Worm (Caenorhabditis elegans) whole organism, L4 larva: ENCODE data around the gene F07F6.2.

Source experiments
- D1046.2 ChIP-seq: fragments of 200-800 bp; sonication (Bioruptor generic); IDR thresholded peaks from 2 replicates; pipeline ENCODE4 v1.3.6; 2022; ENCODE audit warnings: missing genetic modification characterization, missing compliant biosample characterization
- F10B5.3 ChIP-seq: sonication (generic microtip); optimal IDR thresholded peaks from 2 replicates; lab custom pipeline; 2016; ENCODE audit warnings: mild to moderate bottlenecking, missing genetic modification characterization, missing compliant biosample characterization
- F37D6.2 ChIP-seq: sonication (generic microtip); optimal IDR thresholded peaks from 2 replicates; lab custom pipeline; 2016; ENCODE audit warnings: mild to moderate bottlenecking, missing genetic modification characterization, missing compliant biosample characterization
- F49E8.2 ChIP-seq: sonication (generic microtip); optimal IDR thresholded peaks from 2 replicates; lab custom pipeline; 2016; ENCODE audit warnings: missing compliant biosample characterization, mild to moderate bottlenecking, missing genetic modification characterization, borderline replicate concordance
- T20F7.1 ChIP-seq: fragments of 200-800 bp; sonication (Bioruptor generic); optimal IDR thresholded peaks from 2 replicates; lab custom pipeline; 2018; ENCODE audit warnings: mild to moderate bottlenecking, missing genetic modification characterization, missing compliant biosample characterization
- Y105C5A.15 ChIP-seq: fragments of 200-800 bp; sonication (Bioruptor generic); IDR thresholded peaks from 2 replicates; pipeline ENCODE4 v1.3.6; 2022; ENCODE audit warnings: missing genetic modification characterization, missing compliant biosample characterization
- Y48G9A.11 ChIP-seq: fragments of 200-800 bp; sonication (Bioruptor generic); IDR thresholded peaks from 2 replicates; pipeline ENCODE4 v1.3.6; 2022; ENCODE audit warnings: missing genetic modification reagents, missing genetic modification characterization, missing compliant biosample characterization
- Y75B8A.6 ChIP-seq: fragments of 200-800 bp; sonication (Bioruptor generic); IDR thresholded peaks from 2 replicates; pipeline ENCODE4 v1.3.6; 2022; ENCODE audit warnings: missing genetic modification reagents, missing genetic modification characterization, missing compliant biosample characterization
- aha-1 ChIP-seq: fragments of 150-350 bp; peaks from one replicate; lab custom pipeline; 2014; ENCODE audit warnings: missing biosample characterization, missing genetic modification characterization
- ama-1 ChIP-seq: fragments of 150-350 bp; optimal IDR thresholded peaks from 2 replicates; lab custom pipeline; 2014; ENCODE audit warnings: inconsistent platforms, mixed read lengths
- attf-4 ChIP-seq: sonication (generic microtip); optimal IDR thresholded peaks from 3 replicates; lab custom pipeline; 2017; ENCODE audit warnings: missing biosample characterization, missing genetic modification characterization
- ceh-32 ChIP-seq: sonication (generic microtip); optimal IDR thresholded peaks from 2 replicates; lab custom pipeline; 2016; ENCODE audit warnings: mild to moderate bottlenecking, missing genetic modification characterization, missing compliant biosample characterization; ENCODE audit not compliant: poor library complexity
- ceh-62 ChIP-seq: sonication (generic microtip); optimal IDR thresholded peaks from 2 replicates; lab custom pipeline; 2017; ENCODE audit warnings: missing biosample characterization, missing genetic modification characterization
- daf-16 ChIP-seq, 3 experiments: sonication (generic microtip); optimal IDR thresholded peaks; 2 replicates each; lab custom pipeline; 2016 to 2017; ENCODE audit warnings: missing genetic modification characterization in 3 of 3, missing genetic modification reagents in 3 of 3, mild to moderate bottlenecking in 2 of 3, missing compliant biosample characterization in 2 of 3, missing biosample characterization in 1 of 3, moderate library complexity in 1 of 3
- dmd-6 ChIP-seq: fragments of 200-800 bp; sonication (Bioruptor generic); IDR thresholded peaks from 2 replicates; pipeline ENCODE4 v1.3.6; 2022; ENCODE audit warnings: missing genetic modification reagents, missing genetic modification characterization, missing compliant biosample characterization
- dmd-9 ChIP-seq: fragments of 200-800 bp; sonication (Bioruptor generic); IDR thresholded peaks from 2 replicates; pipeline ENCODE4 v1.3.6; 2022; ENCODE audit warnings: missing genetic modification reagents, missing genetic modification characterization, missing compliant biosample characterization
- dpl-1 ChIP-seq: fragments of 150-350 bp; optimal IDR thresholded peaks from 2 replicates; lab custom pipeline; 2014; ENCODE audit warnings: missing biosample characterization, missing genetic modification reagents, missing genetic modification characterization
- dve-1 ChIP-seq: sonication (generic microtip); optimal IDR thresholded peaks from 2 replicates; lab custom pipeline; 2017; ENCODE audit warnings: antibody characterized with exemption, mild to moderate bottlenecking, missing genetic modification characterization, missing compliant biosample characterization; ENCODE audit not compliant: insufficient read depth
- hlh-30 ChIP-seq: sonication (generic microtip); optimal IDR thresholded peaks from 2 replicates; lab custom pipeline; 2017; ENCODE audit warnings: antibody characterized with exemption, mild to moderate bottlenecking, missing genetic modification characterization, missing compliant biosample characterization; ENCODE audit not compliant: insufficient read depth
- lim-7 ChIP-seq: fragments of 200-800 bp; sonication (Bioruptor generic); IDR thresholded peaks from 2 replicates; pipeline ENCODE4 v1.3.6; 2022; ENCODE audit warnings: missing genetic modification characterization, missing compliant biosample characterization
- lin-15B ChIP-seq: fragments of 150-350 bp; sonication (generic microtip); optimal IDR thresholded peaks from 3 replicates; lab custom pipeline; 2014; ENCODE audit warnings: missing biosample characterization, missing genetic modification characterization
- lin-38 ChIP-seq: fragments of 200-800 bp; sonication (Bioruptor generic); IDR thresholded peaks from 2 replicates; pipeline ENCODE4 v1.3.6; 2022; ENCODE audit warnings: missing genetic modification reagents, missing genetic modification characterization, missing compliant biosample characterization
- lir-3 ChIP-seq: sonication (generic microtip); optimal IDR thresholded peaks from 2 replicates; lab custom pipeline; 2016; ENCODE audit warnings: mild to moderate bottlenecking, missing genetic modification characterization, missing compliant biosample characterization
- lsy-2 ChIP-seq, 2 experiments: fragments of 150-350 bp in 1 of 2; sonication (generic microtip) in 1 of 2; optimal IDR thresholded peaks; 2 replicates each; lab custom pipeline; 2014 to 2017; ENCODE audit warnings: missing biosample characterization in 2 of 2, missing genetic modification characterization in 2 of 2
- madf-9 ChIP-seq: fragments of 200-800 bp; sonication (Bioruptor generic); conservative IDR thresholded peaks from 2 replicates; pipeline ENCODE4 v1.3.6; 2022; ENCODE audit warnings: missing genetic modification reagents, missing genetic modification characterization, missing compliant biosample characterization
- mdl-1 ChIP-seq, 2 experiments: fragments of 150-350 bp in 1 of 2; sonication (generic microtip) in 1 of 2; optimal IDR thresholded peaks; 2 replicates each; lab custom pipeline; 2014 to 2017; ENCODE audit warnings: missing biosample characterization in 2 of 2, missing genetic modification characterization in 2 of 2
- mep-1 ChIP-seq: fragments of 150-350 bp; sonication (generic microtip); optimal IDR thresholded peaks from 3 replicates; lab custom pipeline; 2014; ENCODE audit warnings: missing biosample characterization, missing genetic modification characterization
- mxl-3 ChIP-seq: fragments of 200-800 bp; sonication (Bioruptor generic); optimal IDR thresholded peaks from 2 replicates; lab custom pipeline; 2018; ENCODE audit warnings: mild to moderate bottlenecking, missing genetic modification characterization, missing compliant biosample characterization
- nhr-25 ChIP-seq: sonication (generic microtip); optimal IDR thresholded peaks from 2 replicates; lab custom pipeline; 2017; ENCODE audit warnings: missing genetic modification characterization, mild to moderate bottlenecking, missing compliant biosample characterization, antibody characterized with exemption, moderate library complexity, borderline replicate concordance; ENCODE audit not compliant: insufficient read depth
- nhr-42 ChIP-seq: fragments of 200-800 bp; sonication (Bioruptor generic); IDR thresholded peaks from 2 replicates; pipeline ENCODE4 v1.3.6; 2022; ENCODE audit warnings: missing genetic modification characterization, missing compliant biosample characterization
- nhr-48 ChIP-seq: sonication (generic microtip); optimal IDR thresholded peaks from 2 replicates; lab custom pipeline; 2016; ENCODE audit warnings: mild to moderate bottlenecking, missing genetic modification characterization, missing compliant biosample characterization
- nhr-6 ChIP-seq: fragments of 150-350 bp; optimal IDR thresholded peaks from 2 replicates; lab custom pipeline; 2014; ENCODE audit warnings: missing biosample characterization, missing genetic modification characterization
- nhr-76 ChIP-seq: fragments of 150-350 bp; optimal IDR thresholded peaks from 2 replicates; lab custom pipeline; 2014; ENCODE audit warnings: missing biosample characterization, missing genetic modification characterization
- pha-4 ChIP-seq, 2 experiments: fragments of 150-350 bp in 1 of 2; fragments of 200-800 bp in 1 of 2; sonication (Bioruptor generic) in 1 of 2; IDR thresholded peaks in 1 of 2; optimal IDR thresholded peaks in 1 of 2; 2 replicates each; pipeline versions ENCODE4 v1.3.6 to Lab custom; 2014 to 2022; ENCODE audit warnings: missing genetic modification characterization in 2 of 2, missing genetic modification reagents in 2 of 2, missing biosample characterization in 1 of 2, missing compliant biosample characterization in 1 of 2
- skn-1 ChIP-seq: fragments of 150-350 bp; optimal IDR thresholded peaks from 2 replicates; lab custom pipeline; 2014; ENCODE audit warnings: missing biosample characterization, missing genetic modification characterization
- tra-1 ChIP-seq: fragments of 200-800 bp; sonication (Bioruptor generic); IDR thresholded peaks from 2 replicates; pipeline ENCODE4 v1.3.6; 2022; ENCODE audit warnings: missing genetic modification reagents, missing genetic modification characterization, missing compliant biosample characterization
- unc-130 ChIP-seq: sonication (generic microtip); optimal IDR thresholded peaks from 2 replicates; lab custom pipeline; 2016; ENCODE audit warnings: missing genetic modification reagents, missing genetic modification characterization, missing compliant biosample characterization
- unc-62 ChIP-seq, 3 experiments: fragments of 150-350 bp in 1 of 3; sonication (generic microtip); optimal IDR thresholded peaks in 2 of 3; peaks in 1 of 3; 1 replicate in 1 of 3; 2 replicates in 2 of 3; lab custom pipeline; 2014 to 2017; ENCODE audit warnings: missing biosample characterization in 3 of 3, missing genetic modification characterization in 3 of 3, missing genetic modification reagents in 3 of 3, missing genotype in 1 of 3
- vab-7 ChIP-seq: fragments of 200-800 bp; sonication (Bioruptor generic); IDR thresholded peaks from 2 replicates; pipeline ENCODE4 v1.3.6; 2022; ENCODE audit warnings: missing genetic modification reagents, missing genetic modification characterization, missing compliant biosample characterization
- zfp-3 ChIP-seq: fragments of 200-800 bp; sonication (Bioruptor generic); conservative IDR thresholded peaks from 2 replicates; pipeline ENCODE4 v1.3.6; 2022; ENCODE audit warnings: missing genetic modification reagents, missing genetic modification characterization, missing compliant biosample characterization
- ztf-7 ChIP-seq: fragments of 150-350 bp; optimal IDR thresholded peaks from 2 replicates; lab custom pipeline; 2014; ENCODE audit warnings: missing biosample characterization, missing genetic modification characterization

F07F6.2 gene

ce11 chrII:5420947-5421614 lies 8.9 kb upstream of the F07F6.2 start, which contains the start of gene tofu-6:
TSS of gene tofu-6 (plus strand) at chrII:5421248.
- TF ChIP-seq tra-1: no peak
- TF ChIP-seq dpl-1: peak; percentile 45
- TF ChIP-seq lin-38: peak; percentile 94
- TF ChIP-seq lsy-2 (tag; optimal IDR thresholded peaks at IDR 0.05; lab: Kevin White, UChicago): peak in 1 of 2 experiments; percentile 92
- no peak for TF ChIP-seq nhr-76
- no peak for TF ChIP-seq attf-4 (tag; lab: Kevin White, UChicago)
- TF ChIP-seq F49E8.2: peak; percentile 41
- TF ChIP-seq F37D6.2 (tag; lab: Kevin White, UChicago): no peak
- TF ChIP-seq Y48G9A.11 (GFP tag; lab: Robert Waterston, UW): 0 out of 2 replicates have a peak, but pooled peaks have one; percentile 56
- TF ChIP-seq aha-1 (tag; lab: Kevin White, UChicago): peak; percentile 59
- peak; percentile 53 for TF ChIP-seq unc-130 (GFP tag; lab: Kevin White, UChicago)
- no peak for TF ChIP-seq ama-1 (lab: Kevin White, UChicago)

- TF ChIP-seq unc-62 (GFP tag; optimal IDR thresholded peaks at IDR 0.05 in 1 of 2; lab: Kevin White, UChicago): peak in 1 of 2 experiments; percentile 18
- TF ChIP-seq unc-62 (tag; optimal IDR thresholded peaks at IDR 0.05; lab: Kevin White, UChicago): no peak
- no peak for TF ChIP-seq ztf-7 (tag; lab: Kevin White, UChicago)
- no peak for TF ChIP-seq skn-1 (tag; lab: Kevin White, UChicago)
- peak; percentile 27; the same call in 1 of the 2 replicates for TF ChIP-seq lin-38
- peak in 1 of 2 experiments; percentile 50 for TF ChIP-seq lsy-2 (tag; optimal IDR thresholded peaks at IDR 0.05; lab: Kevin White, UChicago)
- peak; percentile 30 for TF ChIP-seq T20F7.1 (GFP tag; lab: Kevin White, UChicago)
- TF ChIP-seq dmd-6 (GFP tag; lab: Robert Waterston, UW): no peak
- TF ChIP-seq lim-7 (GFP tag; lab: Robert Waterston, UW): no peak
- TF ChIP-seq nhr-48 (tag; lab: Kevin White, UChicago): no peak
- peak; percentile 14 for TF ChIP-seq dve-1 (tag; lab: Kevin White, UChicago)
- TF ChIP-seq nhr-25 (tag; lab: Kevin White, UChicago): peak; percentile 13
- TF ChIP-seq Y75B8A.6: no peak
- no peak for TF ChIP-seq lir-3
Observed at ce11 chrII:5423832-5424231, 6.2 kb upstream of the F07F6.2 start, which contains the start of gene F07F6.7. TSS of gene F07F6.7 (minus strand) at chrII:5423858.

- TF ChIP-seq lin-15B (no peak), ceh-32 (tag; lab: Kevin White, UChicago) (no peak), zfp-3 (GFP tag; lab: Robert Waterston, UW) (no peak), aha-1 (tag; lab: Kevin White, UChicago) (peak; percentile 31)
- TF ChIP-seq, all 104 proteins: peak for 1
Observed at ce11 chrII:5425633-5426032, 4.4 kb upstream of the F07F6.2 start, which contains the start of gene F07F6.8. TSS of gene F07F6.8 (minus strand) at chrII:5425733.

ce11 chrII:5426054-5426453 lies 4.0 kb upstream of the F07F6.2 start:
- TF ChIP-seq mxl-3 (GFP tag; lab: Kevin White, UChicago) (peak; percentile 58), lsy-2 (tag; optimal IDR thresholded peaks at IDR 0.05; lab: Kevin White, UChicago) (peak in 1 of 2 experiments; percentile 69), nhr-6 (tag; lab: Kevin White, UChicago) (peak; percentile 56), pha-4 (GFP tag; IDR thresholded peaks at IDR 0.05; lab: Robert Waterston, UW) (peak; percentile 55), pha-4 (tag; optimal IDR thresholded peaks at IDR 0.05; lab: Kevin White, UChicago) (peak; percentile 76), unc-62 (GFP tag; optimal IDR thresholded peaks at IDR 0.05 in 1 of 2; lab: Kevin White, UChicago) (peak in 1 of 2 experiments; percentile 51), unc-62 (tag; optimal IDR thresholded peaks at IDR 0.05; lab: Kevin White, UChicago) (no peak), D1046.2 (no peak), daf-16 (GFP tag; optimal IDR thresholded peaks at IDR 0.05; lab: Kevin White, UChicago) (no peak), daf-16 (tag; optimal IDR thresholded peaks at IDR 0.05; lab: Kevin White, UChicago) (peak; percentile 63), Y105C5A.15 (GFP tag; lab: Robert Waterston, UW) (no peak), dpl-1 (peak; percentile 16), ceh-62 (no peak), dve-1 (tag; lab: Kevin White, UChicago) (peak; percentile 51), mdl-1 (tag; optimal IDR thresholded peaks at IDR 0.05; lab: Kevin White, UChicago) (peak in 1 of 2 experiments; percentile 78), hlh-30 (tag; lab: Kevin White, UChicago) (peak; percentile 97), nhr-42 (GFP tag; lab: Robert Waterston, UW) (no peak), F10B5.3 (no peak), nhr-25 (tag; lab: Kevin White, UChicago) (peak; percentile 60), mep-1 (tag; lab: Kevin White, UChicago) (peak; percentile 78), vab-7 (GFP tag; lab: Robert Waterston, UW) (no peak), madf-9 (GFP tag; lab: Robert Waterston, UW) (no peak), lin-38 (0 out of 2 replicates have a peak, but pooled peaks have one; percentile 9), dmd-9 (GFP tag; lab: Robert Waterston, UW) (no peak)
